Worm (Caenorhabditis elegans): Measurements from ENCODE around the gene Y38E10A.35.

Y38E10A.35 gene

DNA sequence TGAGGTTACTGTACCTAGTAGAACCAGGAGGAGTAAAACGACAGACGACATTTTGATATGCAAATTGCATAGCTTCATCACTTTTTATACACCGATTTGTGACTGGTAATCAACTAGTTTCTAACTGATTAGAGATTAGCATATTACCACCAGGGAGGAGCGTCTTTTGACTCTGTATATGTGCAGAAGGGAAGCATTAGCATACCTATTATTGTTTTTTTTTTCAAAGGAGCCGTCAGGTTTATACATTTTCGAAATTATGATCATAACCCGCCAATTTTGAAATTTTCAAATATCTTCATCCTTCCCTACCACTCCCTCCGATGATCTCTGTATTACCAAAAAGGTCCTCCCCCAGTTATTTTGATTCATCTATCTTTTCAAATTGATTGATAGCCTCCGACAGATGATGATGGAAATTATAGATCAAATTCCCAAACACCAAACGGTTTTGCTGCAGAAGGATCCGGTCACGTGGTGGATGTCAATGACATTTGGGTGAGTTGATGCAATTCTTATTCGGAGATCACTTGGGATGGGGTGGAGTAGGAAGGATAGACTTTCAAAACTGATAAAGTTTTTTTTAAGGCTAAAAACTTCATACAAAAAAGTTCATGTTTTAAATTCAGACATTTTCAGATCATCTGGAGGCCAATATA is 49.4 kb upstream of the Y38E10A.35 start, which contains the start of gene nspe-8 (continued):
- peak in 1 of 3 experiments; percentile 34 for TF ChIP-seq dpl-1 (GFP tag; optimal IDR thresholded peaks at IDR 0.05)
- TF ChIP-seq ceh-63 (GFP tag; optimal IDR thresholded peaks at IDR 0.05): no peak
- no peak for TF ChIP-seq efl-3 (GFP tag; optimal IDR thresholded peaks at IDR 0.05)
- TF ChIP-seq elt-2 (tag; optimal IDR thresholded peaks at IDR 0.05): no peak
- no peak for TF ChIP-seq egl-13 (tag; optimal IDR thresholded peaks at IDR 0.05)
- no peak for TF ChIP-seq fkh-10 (GFP tag; optimal IDR thresholded peaks at IDR 0.05)
- TF ChIP-seq ceh-88 (GFP tag; IDR thresholded peaks at IDR 0.05): no peak
- no peak for TF ChIP-seq egl-27 (tag; optimal IDR thresholded peaks at IDR 0.05)
- no peak for TF ChIP-seq nhr-77 (tag; optimal IDR thresholded peaks at IDR 0.05)
- TF ChIP-seq nhr-90 (tag; optimal IDR thresholded peaks at IDR 0.05; ENCODE audit: poor library complexity): peak; percentile 63
- TF ChIP-seq hlh-4 (tag; optimal IDR thresholded peaks at IDR 0.05): no peak
- TF ChIP-seq nhr-11 (tag; optimal IDR thresholded peaks at IDR 0.05): no peak
- peak; percentile 70 for TF ChIP-seq lin-14 (GFP tag; optimal IDR thresholded peaks at IDR 0.05)
- no peak for TF ChIP-seq lir-3 (tag; optimal IDR thresholded peaks at IDR 0.05; ENCODE audit: poor library complexity)
- no peak for TF ChIP-seq unc-86 (tag; optimal IDR thresholded peaks at IDR 0.05)
- TF ChIP-seq rnt-1 (tag; optimal IDR thresholded peaks at IDR 0.05): no peak
- no peak for TF ChIP-seq skn-1 (tag; optimal IDR thresholded peaks at IDR 0.05)

DNA sequence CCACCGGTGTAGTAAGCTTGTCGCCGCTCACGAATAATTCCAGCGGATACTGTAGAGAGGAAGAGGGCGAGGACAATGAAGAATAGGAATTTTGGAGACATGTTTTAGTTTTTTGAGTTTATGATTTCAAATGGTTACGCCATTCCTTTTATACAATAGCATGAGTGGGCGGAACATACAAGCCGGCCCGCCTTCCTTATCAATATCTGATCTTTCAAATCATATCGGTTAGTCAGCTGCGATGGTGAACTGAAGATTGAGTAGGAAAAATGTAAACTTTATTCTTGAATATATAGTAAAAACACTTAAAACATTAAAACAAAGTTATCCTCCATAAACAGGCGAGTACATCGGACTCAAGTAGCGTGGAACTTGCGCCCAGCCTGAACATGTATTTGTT is 48.1 kb upstream of the Y38E10A.35 start, which contains the start of gene nspe-1:
Gene nspe-1, minus strand, starts transcription at position 101 of the 400 bp plus-strand sequence.
- no peak for TF ChIP-seq skn-1 (tag; optimal IDR thresholded peaks at IDR 0.05)
- no peak for TF ChIP-seq xbp-1 (tag; optimal IDR thresholded peaks at IDR 0.05)
- no peak for TF ChIP-seq tbx-2 (tag; optimal IDR thresholded peaks at IDR 0.05)
- no peak for TF ChIP-seq blmp-1 (tag; optimal IDR thresholded peaks at IDR 0.05)
- no peak for TF ChIP-seq fos-1 (tag; optimal IDR thresholded peaks at IDR 0.05)
- TF ChIP-seq Y116A8C.19 (tag; optimal IDR thresholded peaks at IDR 0.05; ENCODE audit: borderline replicate concordance): no peak

DNA sequence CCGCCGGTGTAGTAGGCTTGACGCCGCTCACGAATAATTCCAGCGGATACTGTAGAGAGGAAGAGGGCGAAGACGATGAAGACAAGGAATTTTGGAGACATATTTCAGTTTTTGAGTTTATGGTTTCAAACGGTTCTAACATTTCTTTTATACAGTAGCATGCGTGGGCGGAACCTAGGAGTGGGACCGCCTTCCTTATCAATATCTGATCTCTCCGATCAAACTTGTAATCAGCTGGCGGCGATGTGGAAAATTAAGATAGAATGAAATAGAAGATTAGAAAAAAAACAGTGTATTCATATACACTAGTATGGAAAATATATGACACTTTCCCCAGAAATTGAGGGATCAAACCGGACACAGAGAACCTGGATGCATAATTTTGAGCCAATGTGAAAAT is 46.6 kb upstream of the Y38E10A.35 start, which contains the start of gene nspe-2:
Gene nspe-2, minus strand, starts transcription at position 101 of the 400 bp plus-strand sequence.
- TF ChIP-seq unc-86 (tag; optimal IDR thresholded peaks at IDR 0.05) (no peak), nhr-77 (tag; optimal IDR thresholded peaks at IDR 0.05) (no peak), Y116A8C.19 (tag; optimal IDR thresholded peaks at IDR 0.05; ENCODE audit: borderline replicate concordance) (no peak), ztf-4 (tag; optimal IDR thresholded peaks at IDR 0.05) (no peak), grh-1 (GFP tag; IDR thresholded peaks at IDR 0.05) (no peak), egl-27 (tag; optimal IDR thresholded peaks at IDR 0.05) (no peak), nhr-90 (tag; optimal IDR thresholded peaks at IDR 0.05; ENCODE audit: poor library complexity) (no peak), irx-1 (tag; optimal IDR thresholded peaks at IDR 0.05) (no peak), skn-1 (tag; optimal IDR thresholded peaks at IDR 0.05) (no peak), nhr-20 (tag; optimal IDR thresholded peaks at IDR 0.05) (no peak), ces-1 (GFP tag; optimal IDR thresholded peaks at IDR 0.05) (no peak), isw-1 (GFP tag; IDR thresholded peaks at IDR 0.05) (no peak), pax-3 (tag; optimal IDR thresholded peaks at IDR 0.05) (no peak), pqm-1 (tag; optimal IDR thresholded peaks at IDR 0.05) (no peak), dsc-1 (tag; optimal IDR thresholded peaks at IDR 0.05) (no peak), hpl-2 (GFP tag; optimal IDR thresholded peaks at IDR 0.05) (no peak), nhr-76 (tag; optimal IDR thresholded peaks at IDR 0.05) (no peak), dpl-1 (GFP tag; optimal IDR thresholded peaks at IDR 0.05) (no peak)

DNA sequence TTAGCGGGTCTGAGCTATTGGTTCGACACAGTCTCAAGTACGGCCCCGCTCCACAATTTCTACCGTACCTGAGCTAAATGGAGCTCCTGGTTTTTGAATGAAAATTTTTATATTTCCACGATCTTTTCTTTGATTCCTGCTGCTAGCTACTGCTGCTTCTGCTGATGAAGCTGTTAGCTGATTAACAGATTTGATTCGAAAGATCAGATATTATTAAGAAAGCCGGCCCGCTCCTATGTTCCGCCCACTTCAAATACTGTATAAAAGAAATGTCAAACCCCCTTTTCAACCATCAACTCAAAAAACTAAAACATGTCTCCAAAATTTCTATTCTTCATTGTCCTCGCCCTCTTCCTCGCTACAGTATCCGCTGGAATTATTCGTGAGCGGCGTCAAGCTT is 44.9 kb upstream of the Y38E10A.35 start, which contains the start of gene nspe-3:
Gene nspe-3, plus strand, starts transcription at position 301 of the 400 bp plus-strand sequence.
- TF ChIP-seq nhr-71 (tag; optimal IDR thresholded peaks at IDR 0.05) (no peak), egl-13 (tag; optimal IDR thresholded peaks at IDR 0.05) (no peak), nhr-77 (tag; optimal IDR thresholded peaks at IDR 0.05) (no peak), lin-13 (GFP tag; optimal IDR thresholded peaks at IDR 0.05) (no peak), lin-39 (tag; optimal IDR thresholded peaks at IDR 0.05) (no peak), ces-1 (GFP tag; optimal IDR thresholded peaks at IDR 0.05) (no peak), hpl-2 (GFP tag; optimal IDR thresholded peaks at IDR 0.05) (no peak), ztf-4 (tag; optimal IDR thresholded peaks at IDR 0.05) (no peak), vab-15 (tag; optimal IDR thresholded peaks at IDR 0.05) (no peak), egl-27 (tag; optimal IDR thresholded peaks at IDR 0.05) (no peak), dsc-1 (tag; optimal IDR thresholded peaks at IDR 0.05) (no peak)
